Fruit fly (Drosophila melanogaster) whole organism, embryonic: Measurements from ENCODE around the gene CG33946.

Experiments
- Aef1 ChIP-seq: fragments of 200-800 bp; sonication (Bioruptor generic); IDR thresholded peaks from 3 replicates; pipeline ENCODE4 v1.3.6; 2022; ENCODE audit warnings: missing biosample characterization, missing genetic modification characterization
- Antp ChIP-seq: fragments of 200-800 bp; sonication (Bioruptor generic); optimal IDR thresholded peaks from 3 replicates; lab custom pipeline; 2016; ENCODE audit warnings: missing biosample characterization, missing genetic modification characterization
- Awh ChIP-seq: fragments of 200-800 bp; sonication (Bioruptor generic); IDR thresholded peaks from 2 replicates; pipeline ENCODE4, ENCODE4 v1.3.6; 2022; ENCODE audit warnings: missing biosample characterization, missing genetic modification characterization
- CG1024 ChIP-seq: fragments of 200-800 bp; sonication (Bioruptor generic); IDR thresholded peaks from 2 replicates; pipeline ENCODE4 v1.3.6; 2022; ENCODE audit warnings: missing biosample characterization, missing genetic modification characterization
- CG11093 ChIP-seq: fragments of 200-800 bp; sonication (Bioruptor generic); IDR thresholded peaks from 3 replicates; pipeline ENCODE4 v1.3.6; 2022; ENCODE audit warnings: missing biosample characterization, missing genetic modification characterization
- CG11504 ChIP-seq: fragments of 200-800 bp; sonication (Bioruptor generic); optimal IDR thresholded peaks from 3 replicates; lab custom pipeline; 2019; ENCODE audit warnings: missing biosample characterization, mild to moderate bottlenecking, missing genetic modification characterization, moderate library complexity
- CG12071 ChIP-seq: fragments of 200-800 bp; sonication (Bioruptor generic); optimal IDR thresholded peaks from 3 replicates; lab custom pipeline; 2018; ENCODE audit warnings: missing biosample characterization, mild to moderate bottlenecking, missing genetic modification characterization
- CG12769 ChIP-seq: fragments of 200-800 bp; sonication (Bioruptor generic); optimal IDR thresholded peaks from 2 replicates; lab custom pipeline; 2019; ENCODE audit warnings: missing biosample characterization, mild to moderate bottlenecking, missing genetic modification characterization, moderate library complexity
- CG1603 ChIP-seq: fragments of 200-800 bp; sonication (Bioruptor generic); optimal IDR thresholded peaks from 2 replicates; lab custom pipeline; 2019; ENCODE audit warnings: missing biosample characterization, mild to moderate bottlenecking, missing genetic modification characterization, moderate library complexity
- CG17328 ChIP-seq: fragments of 200-800 bp; sonication (Bioruptor generic); IDR thresholded peaks from 2 replicates; pipeline ENCODE4 v1.3.6; 2022; ENCODE audit warnings: missing biosample characterization, missing genetic modification characterization
- CG17612 ChIP-seq: fragments of 200-800 bp; sonication (Bioruptor generic); IDR thresholded peaks from 2 replicates; pipeline ENCODE4 v1.3.6; 2022; ENCODE audit warnings: missing biosample characterization, missing genetic modification characterization
- CG1792 ChIP-seq: fragments of 200-800 bp; sonication (Bioruptor generic); optimal IDR thresholded peaks from 2 replicates; lab custom pipeline; 2016; ENCODE audit warnings: missing biosample characterization, missing genetic modification characterization
- CG2889 ChIP-seq: fragments of 200-800 bp; sonication (Bioruptor generic); IDR thresholded peaks from 3 replicates; pipeline ENCODE4 v1.3.6; 2022; ENCODE audit warnings: missing biosample characterization, missing genetic modification characterization
- CG30020 ChIP-seq: fragments of 200-800 bp; optimal IDR thresholded peaks from 2 replicates; lab custom pipeline; 2019; ENCODE audit warnings: missing biosample characterization, mild to moderate bottlenecking, missing genetic modification characterization, moderate library complexity
- CG3281 ChIP-seq: fragments of 200-800 bp; sonication (Bioruptor generic); optimal IDR thresholded peaks from 3 replicates; lab custom pipeline; 2017; ENCODE audit warnings: missing biosample characterization, mild to moderate bottlenecking, missing genetic modification characterization
- CG33213 ChIP-seq: fragments of 200-800 bp; sonication (Bioruptor generic); optimal IDR thresholded peaks from 3 replicates; lab custom pipeline; 2016; ENCODE audit warnings: missing biosample characterization, missing genetic modification characterization
- CG34224 ChIP-seq: fragments of 200-800 bp; sonication (Bioruptor generic); IDR thresholded peaks from 3 replicates; pipeline ENCODE4 v1.3.6; 2022; ENCODE audit warnings: missing biosample characterization, missing genetic modification characterization; ENCODE audit not compliant: partially characterized antibody
- CG34376 ChIP-seq: fragments of 200-800 bp; sonication (Bioruptor generic); optimal IDR thresholded peaks from 2 replicates; lab custom pipeline; 2018; ENCODE audit warnings: missing biosample characterization, mild to moderate bottlenecking, missing genetic modification characterization
- CG34422 ChIP-seq: fragments of 200-800 bp; sonication (Bioruptor generic); IDR thresholded peaks from 3 replicates; pipeline ENCODE4 v1.3.6; 2022; ENCODE audit warnings: missing biosample characterization, missing genetic modification characterization
- CG4360 ChIP-seq: fragments of 200-800 bp; sonication (Bioruptor generic); IDR thresholded peaks from 2 replicates; pipeline ENCODE4 v1.3.6; 2022; ENCODE audit warnings: missing biosample characterization, missing genetic modification characterization
- CG4424 ChIP-seq: fragments of 200-800 bp; sonication (Bioruptor generic); optimal IDR thresholded peaks from 3 replicates; lab custom pipeline; 2016; ENCODE audit warnings: missing biosample characterization, missing genetic modification characterization
- CG4730 ChIP-seq: fragments of 200-800 bp; sonication (Bioruptor generic); IDR thresholded peaks from 2 replicates; pipeline ENCODE4 v1.3.6; 2022; ENCODE audit warnings: missing biosample characterization, missing genetic modification characterization
- CG6175 ChIP-seq: fragments of 200-800 bp; sonication (Bioruptor generic); IDR thresholded peaks from 3 replicates; pipeline ENCODE4 v1.3.6; 2022; ENCODE audit warnings: missing biosample characterization, missing genetic modification characterization
- CG6791 ChIP-seq: fragments of 200-800 bp; sonication (Bioruptor generic); IDR thresholded peaks from 3 replicates; pipeline ENCODE4 v1.3.6; 2022; ENCODE audit warnings: missing biosample characterization, missing genetic modification characterization; ENCODE audit not compliant: partially characterized antibody
- CG8359 ChIP-seq: fragments of 200-800 bp; sonication (Bioruptor generic); optimal IDR thresholded peaks from 2 replicates; lab custom pipeline; 2017; ENCODE audit warnings: missing biosample characterization, mild to moderate bottlenecking, missing genetic modification characterization, borderline replicate concordance
- CG9876 ChIP-seq: fragments of 200-800 bp; sonication (Bioruptor generic); optimal IDR thresholded peaks from 2 replicates; lab custom pipeline; 2016; ENCODE audit warnings: missing biosample characterization, missing genetic modification characterization
- CG9932 ChIP-seq: fragments of 200-800 bp; sonication (Bioruptor generic); IDR thresholded peaks from 2 replicates; pipeline ENCODE4 v1.3.6; 2022; ENCODE audit warnings: missing biosample characterization, missing genetic modification characterization
- Doc2 ChIP-seq: fragments of 200-800 bp; sonication (Bioruptor generic); IDR thresholded peaks from 2 replicates; pipeline ENCODE4 v1.3.6; 2022; ENCODE audit warnings: missing biosample characterization, missing genetic modification characterization
- E2f2 ChIP-seq: fragments of 200-800 bp; sonication (Bioruptor generic); IDR thresholded peaks from 2 replicates; pipeline ENCODE4 v1.3.6; 2022; ENCODE audit warnings: missing biosample characterization, missing genetic modification characterization
- MESR4 ChIP-seq: fragments of 200-800 bp; sonication (Bioruptor generic); optimal IDR thresholded peaks from 2 replicates; lab custom pipeline; 2018; ENCODE audit warnings: missing biosample characterization, mild to moderate bottlenecking, missing genetic modification characterization, moderate library complexity
- Mrtf ChIP-seq: fragments of 200-800 bp; sonication (Bioruptor generic); IDR thresholded peaks from 3 replicates; pipeline ENCODE4 v1.3.6; 2022; ENCODE audit warnings: missing biosample characterization, missing genetic modification characterization
- Sox100B ChIP-seq: fragments of 200-800 bp; sonication (Bioruptor generic); optimal IDR thresholded peaks from 3 replicates; lab custom pipeline; 2018; ENCODE audit warnings: missing biosample characterization, mild to moderate bottlenecking, missing genetic modification characterization
- Taf1 ChIP-seq: fragments of 200-800 bp; sonication (Bioruptor generic); IDR thresholded peaks from 2 replicates; pipeline ENCODE4 v1.3.6; 2022; ENCODE audit warnings: missing biosample characterization, missing genetic modification characterization
- Vsx1 ChIP-seq: fragments of 200-800 bp; sonication (Bioruptor generic); optimal IDR thresholded peaks from 2 replicates; lab custom pipeline; 2017; ENCODE audit warnings: missing biosample characterization, mild to moderate bottlenecking, missing genetic modification characterization, missing genetic modification reagents
- az2 ChIP-seq: fragments of 200-800 bp; sonication (Bioruptor generic); optimal IDR thresholded peaks from 3 replicates; lab custom pipeline; 2016; ENCODE audit warnings: missing biosample characterization, missing genetic modification characterization
- bcd ChIP-seq: fragments of 200-800 bp; sonication (Bioruptor generic); optimal IDR thresholded peaks from 2 replicates; lab custom pipeline; 2017; ENCODE audit warnings: missing biosample characterization, mild to moderate bottlenecking, missing genetic modification characterization
- bowl ChIP-seq: fragments of 200-800 bp; sonication (Bioruptor generic); IDR thresholded peaks from 2 replicates; pipeline ENCODE4 v1.3.6; 2022; ENCODE audit warnings: missing biosample characterization, missing genetic modification characterization
- cad ChIP-seq: fragments of >200 bp; optimal IDR thresholded peaks from 2 replicates; lab custom pipeline; 2017; ENCODE audit warnings: missing biosample characterization, missing genetic modification characterization
- chm ChIP-seq: fragments of 200-800 bp; sonication (Bioruptor generic); IDR thresholded peaks from 2 replicates; pipeline ENCODE4 v1.3.6; 2022; ENCODE audit warnings: missing biosample characterization, missing genetic modification characterization
- croc ChIP-seq: fragments of 200-800 bp; sonication (Bioruptor generic); conservative IDR thresholded peaks from 3 replicates; pipeline ENCODE4 v1.3.6; 2022; ENCODE audit warnings: missing biosample characterization, missing genetic modification characterization
- disco-r ChIP-seq: fragments of 200-800 bp; sonication (Bioruptor generic); optimal IDR thresholded peaks from 2 replicates; lab custom pipeline; 2016; ENCODE audit warnings: missing biosample characterization, missing genetic modification characterization
- grn ChIP-seq: fragments of 200-800 bp; sonication (Bioruptor generic); optimal IDR thresholded peaks from 3 replicates; lab custom pipeline; 2017; ENCODE audit warnings: missing biosample characterization, missing genetic modification characterization
- gsb-n ChIP-seq: fragments of 200-800 bp; sonication (Bioruptor generic); optimal IDR thresholded peaks from 3 replicates; lab custom pipeline; 2018; ENCODE audit warnings: missing biosample characterization, mild to moderate bottlenecking, missing genetic modification characterization
- knrl ChIP-seq: fragments of 200-800 bp; sonication (Bioruptor generic); IDR thresholded peaks from 3 replicates; pipeline ENCODE4 v1.3.6; 2022; ENCODE audit warnings: missing biosample characterization, missing genetic modification characterization; ENCODE audit not compliant: partially characterized antibody
- lmd ChIP-seq: fragments of 200-800 bp; sonication (Bioruptor generic); IDR thresholded peaks from 2 replicates; pipeline ENCODE4 v1.3.6; 2022; ENCODE audit warnings: missing biosample characterization, missing genetic modification characterization
- pho ChIP-seq: fragments of 200-800 bp; sonication (Bioruptor generic); optimal IDR thresholded peaks from 2 replicates; lab custom pipeline; 2016; ENCODE audit warnings: missing biosample characterization, missing genetic modification characterization
- sd ChIP-seq: fragments of 200-800 bp; sonication (Bioruptor generic); optimal IDR thresholded peaks from 3 replicates; lab custom pipeline; 2018; ENCODE audit warnings: missing biosample characterization, mild to moderate bottlenecking, missing genetic modification characterization, moderate library complexity
- sens-2 ChIP-seq: fragments of 200-800 bp; sonication (Bioruptor generic); IDR thresholded peaks from 2 replicates; pipeline ENCODE4 v1.3.6; 2022; ENCODE audit warnings: missing biosample characterization, missing genetic modification characterization
- tx ChIP-seq: fragments of 200-800 bp; sonication (Bioruptor generic); optimal IDR thresholded peaks from 2 replicates; lab custom pipeline; 2016; ENCODE audit warnings: missing biosample characterization, missing genetic modification characterization

CG33946 gene

DNA sequence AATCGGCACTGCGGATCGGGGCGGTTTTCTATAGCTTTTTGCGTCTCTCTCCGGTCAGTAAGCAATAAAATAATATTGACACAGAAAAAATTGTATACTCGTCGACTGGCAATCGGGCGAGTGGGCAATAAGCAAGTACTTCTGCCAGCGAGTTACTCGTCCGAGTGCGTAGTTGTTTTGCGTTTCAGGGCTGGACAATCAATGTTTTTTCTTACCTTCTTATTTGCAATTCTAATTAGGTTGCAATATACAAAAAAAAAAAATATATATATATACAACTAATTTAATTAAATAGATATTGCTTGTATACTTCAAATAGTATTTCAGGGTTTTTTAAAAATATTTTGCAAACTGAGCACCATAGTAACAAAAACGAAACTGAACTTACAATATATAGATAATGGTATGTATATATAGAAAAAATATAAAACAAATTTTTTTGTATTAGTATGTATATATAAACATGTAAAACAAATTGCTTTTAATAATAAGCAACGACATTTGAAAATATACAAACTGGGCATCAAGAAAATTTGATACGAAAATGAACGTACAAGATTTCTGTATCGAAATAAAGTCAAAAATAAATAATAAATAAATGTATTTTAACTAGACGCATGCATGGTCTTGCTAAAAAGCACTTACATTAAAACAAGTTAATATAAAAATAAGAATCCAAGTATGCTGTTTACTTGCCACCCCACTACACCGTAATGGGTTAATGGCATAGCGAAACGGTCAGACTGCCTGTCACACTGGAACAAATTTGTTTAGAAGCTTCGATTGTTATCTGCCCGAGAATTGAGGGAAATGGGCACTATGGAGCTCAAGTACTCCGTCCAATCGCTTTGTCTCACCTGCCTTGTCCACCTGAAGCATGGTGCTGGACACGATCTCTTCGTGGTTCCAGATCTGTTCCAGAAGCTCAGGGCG, 31.1 kb upstream of the CG33946 start, which contains the start of the genes D19A and CG7386 (continued):
- TF ChIP-seq CG17612 (no peak), CG12071 (no peak), CG33213 (peak; percentile 38), MESR4 (GFP tag; lab: Kevin White, UChicago) (peak; percentile 78), CG4730 (peak; percentile 63), CG4360 (GFP tag; lab: Robert Waterston, UW) (no peak), CG34422 (peak; percentile 52), CG3281 (GFP tag; lab: Kevin White, UChicago) (peak; percentile 38), CG1603 (tag; lab: Kevin White, UChicago) (peak; percentile 59), knrl (peak; percentile 39; the same call in 2 of the 3 replicates), CG9932 (peak; percentile 74), CG1024 (peak; percentile 57), Taf1 (peak; percentile 57), CG8359 (GFP tag; lab: Kevin White, UChicago) (no peak), CG6791 (peak; percentile 41; the same call in 1 of the 3 replicates), Mrtf (GFP tag; lab: Robert Waterston, UW) (peak; percentile 68; the same call in 2 of the 3 replicates), az2 (GFP tag; lab: Kevin White, UChicago) (peak; percentile 40), gsb-n (peak; percentile 51), Antp (GFP tag; lab: Kevin White, UChicago) (peak; percentile 68), pho (peak; percentile 38), CG2889 (0 out of 3 replicates have a peak, but pooled peaks have one; percentile 57), chm (peak; percentile 15; the same call in 1 of the 2 replicates), Doc2 (GFP tag; lab: Robert Waterston, UW) (no peak), tx (peak; percentile 1), sd (tag; lab: Kevin White, UChicago) (no peak), CG17328 (GFP tag; lab: Robert Waterston, UW) (peak; percentile 54), sens-2 (0 out of 2 replicates have a peak, but pooled peaks have one; percentile 17), CG9876 (peak; percentile 47), disco-r (GFP tag; lab: Kevin White, UChicago) (no peak), Sox100B (peak; percentile 53), CG1792 (peak; percentile 16), CG4424 (peak; percentile 15), CG34224 (GFP tag; lab: Robert Waterston, UW) (no peak; the same call in 2 of the 3 replicates), CG12769 (tag; lab: Kevin White, UChicago) (peak; percentile 15), CG30020 (tag; lab: Kevin White, UChicago) (peak; percentile 29), Awh (GFP tag; lab: Robert Waterston, UW) (no peak), croc (peak; percentile 14; the same call in 1 of the 3 replicates), cad (no peak), bowl (GFP tag; lab: Robert Waterston, UW) (peak; percentile 56), bcd (GFP tag; lab: Kevin White, UChicago) (peak; percentile 34), Aef1 (GFP tag; lab: Robert Waterston, UW) (peak; percentile 45), CG11504 (peak; percentile 61), CG6175 (no peak), grn (peak; percentile 76), CG34376 (GFP tag; lab: Kevin White, UChicago) (no peak), E2f2 (no peak; the same call in 1 of the 2 replicates), CG11093 (GFP tag; lab: Robert Waterston, UW) (peak; percentile 53; the same call in 2 of the 3 replicates), lmd (peak; percentile 65), Vsx1 (GFP tag; lab: Kevin White, UChicago) (no peak)
